Fruit fly (Drosophila melanogaster) S2 (cell line): ENCODE measurements around the gene mbm.

Experiments used
- CG8478 ChIP-seq: fragments of >200 bp; optimal IDR thresholded peaks from 2 replicates; lab custom pipeline; 2018
- CTCF ChIP-seq, 2 experiments: fragments of >200 bp; optimal IDR thresholded peaks; 2 replicates each; lab custom pipeline; 2018

The mbm gene

DNA sequence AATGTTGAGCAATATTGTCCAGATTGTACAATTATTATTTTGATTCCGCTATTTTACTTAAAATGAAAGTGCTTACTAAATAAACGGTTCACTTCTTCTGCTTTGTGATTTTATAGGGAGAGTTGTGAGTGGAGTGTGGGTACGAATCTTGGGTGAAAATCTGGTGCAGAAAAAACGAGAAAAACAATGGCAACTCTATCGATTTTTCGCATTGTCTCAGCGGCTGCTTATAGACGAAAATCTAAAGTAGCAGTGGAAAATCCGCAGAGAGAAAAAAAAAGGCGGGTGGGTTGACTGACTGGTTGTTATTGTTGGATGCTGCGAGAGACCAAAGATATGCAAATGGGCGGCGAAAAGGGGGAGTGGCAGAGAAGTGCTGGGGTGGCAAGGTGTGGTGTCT lies 30.4 kb downstream of the mbm start:
- no peak for TF ChIP-seq CTCF (optimal IDR thresholded peaks at IDR 0.05; lab: Kevin White, UChicago)
- TF ChIP-seq CG8478 (lab: Kevin White, UChicago): no peak

DNA sequence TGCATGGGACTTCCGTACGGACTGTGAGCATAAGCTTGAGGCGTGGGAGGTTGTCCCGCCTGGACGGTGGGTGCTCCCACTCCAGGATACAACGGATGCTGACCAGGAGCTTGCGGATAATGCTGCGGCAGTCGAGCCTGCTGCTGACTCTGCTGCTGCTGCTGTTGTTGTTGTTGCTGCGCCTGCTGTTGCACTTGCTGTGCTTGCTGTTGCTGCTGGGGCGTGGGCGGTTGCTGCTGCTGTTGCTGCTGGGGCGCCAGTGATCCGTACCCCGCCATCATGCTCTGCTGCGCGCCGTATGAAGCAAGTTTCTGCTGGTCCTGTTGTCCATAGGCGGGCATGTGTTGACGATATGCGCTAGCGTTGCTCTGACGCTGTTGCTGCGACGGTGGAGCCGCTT lies 32.1 kb downstream of the mbm start:
- TF ChIP-seq CG8478 (lab: Kevin White, UChicago): no peak
- TF ChIP-seq CTCF (optimal IDR thresholded peaks at IDR 0.05; lab: Kevin White, UChicago): no peak

- no peak for TF ChIP-seq CG8478 (lab: Kevin White, UChicago)
- TF ChIP-seq CTCF (optimal IDR thresholded peaks at IDR 0.05; lab: Kevin White, UChicago): no peak
Observed at dm6 chr2L:240176-240769, 33.2 kb downstream of the mbm start.

DNA sequence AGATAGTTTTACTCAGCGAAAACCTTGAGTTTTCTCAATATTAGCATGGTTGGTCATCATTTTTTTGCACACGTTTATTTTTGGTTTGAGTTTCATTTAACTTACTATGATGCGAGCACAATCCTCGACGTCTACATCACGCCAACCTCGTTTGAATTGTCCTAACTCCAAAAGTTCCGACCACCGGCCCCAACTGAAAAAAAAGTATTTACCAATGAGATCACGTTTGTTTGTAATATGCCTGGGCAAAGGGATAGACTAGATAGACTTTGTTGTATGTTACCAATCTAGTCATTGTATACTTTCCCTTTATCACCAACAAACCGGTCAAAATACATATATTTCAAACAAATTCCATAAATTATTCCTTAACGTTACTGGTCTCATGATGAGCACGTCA lies 41.3 kb downstream of the mbm start, which contains the start of gene CG13693:
TSS of gene CG13693 (plus strand) at position 301 of the 400 bp plus-strand sequence.
- TF ChIP-seq CG8478 (lab: Kevin White, UChicago) (no peak), CTCF (optimal IDR thresholded peaks at IDR 0.05; lab: Kevin White, UChicago) (no peak)

- no peak for TF ChIP-seq CG8478 (lab: Kevin White, UChicago)
- no peak for TF ChIP-seq CTCF (optimal IDR thresholded peaks at IDR 0.05; lab: Kevin White, UChicago)
Observed at dm6 chr2L:228246-228645, 45.3 kb downstream of the mbm start.

- TF ChIP-seq CG8478 (lab: Kevin White, UChicago): no peak
- TF ChIP-seq CTCF (optimal IDR thresholded peaks at IDR 0.05; lab: Kevin White, UChicago): no peak
Observed at dm6 chr2L:225386-225682, 48.2 kb downstream of the mbm start.

- no peak for TF ChIP-seq CG8478 (lab: Kevin White, UChicago)
- no peak for TF ChIP-seq CTCF (optimal IDR thresholded peaks at IDR 0.05; lab: Kevin White, UChicago)
Observed at dm6 chr2L:224599-225385, 48.7 kb downstream of the mbm start.

DNA sequence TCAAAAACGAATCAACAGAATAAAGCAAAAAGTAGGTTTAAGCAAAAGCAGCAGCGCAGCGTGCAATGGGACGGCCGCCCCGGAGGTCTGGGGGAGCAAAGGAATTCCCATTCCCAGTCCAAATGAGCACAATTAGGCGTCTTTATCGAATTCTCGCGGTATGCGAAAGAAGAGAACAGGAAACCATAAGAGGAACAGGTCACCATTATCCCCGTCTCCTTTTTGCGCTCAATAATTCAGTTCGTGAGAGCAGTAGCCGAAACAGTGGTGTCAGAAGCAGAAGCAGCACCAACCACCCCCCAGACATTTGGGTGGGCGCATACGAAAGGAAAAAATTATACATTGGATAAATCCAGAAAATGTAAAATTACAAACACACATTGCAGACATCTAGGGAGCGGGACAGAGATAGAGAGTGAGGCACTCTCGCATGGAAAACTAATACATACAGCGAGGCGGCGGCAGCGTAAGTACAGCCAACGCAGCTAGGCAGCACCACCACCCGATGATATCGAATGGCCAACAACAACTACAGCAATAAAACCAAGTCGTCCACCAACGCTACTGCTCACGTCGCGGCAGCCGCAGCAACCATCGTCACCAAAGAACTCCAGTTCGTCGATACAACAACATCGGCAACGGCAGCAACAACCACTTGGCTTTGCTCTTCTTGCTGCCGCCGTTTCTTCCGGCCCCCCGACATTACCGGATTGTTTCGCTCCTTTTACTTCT lies 49.5 kb downstream of the mbm start:
- TF ChIP-seq CG8478 (lab: Kevin White, UChicago): no peak
- TF ChIP-seq CTCF (optimal IDR thresholded peaks at IDR 0.05; lab: Kevin White, UChicago): no peak

dm6 chr2L:223351-223750 lies 50.2 kb downstream of the mbm start:
- TF ChIP-seq CTCF (optimal IDR thresholded peaks at IDR 0.05; lab: Kevin White, UChicago) (no peak), CG8478 (lab: Kevin White, UChicago) (no peak)

- TF ChIP-seq CTCF (optimal IDR thresholded peaks at IDR 0.05; lab: Kevin White, UChicago): no peak
- no peak for TF ChIP-seq CG8478 (lab: Kevin White, UChicago)
Observed at dm6 chr2L:222867-223266, 50.6 kb downstream of the mbm start.

- TF ChIP-seq CTCF (optimal IDR thresholded peaks at IDR 0.05; lab: Kevin White, UChicago) (no peak), CG8478 (lab: Kevin White, UChicago) (no peak)
Observed at dm6 chr2L:221939-222489, 51.5 kb downstream of the mbm start.
